Worm (Caenorhabditis elegans) whole organism, late embryonic: ENCODE data around the gene pfd-2.

ENCODE experiments used
- T23F11.4 ChIP-seq: fragments of 200-800 bp; sonication (Bioruptor generic); optimal IDR thresholded peaks from 2 replicates; lab custom pipeline; 2018; ENCODE audit warnings: mild to moderate bottlenecking, missing genetic modification characterization, missing compliant biosample characterization
- ahr-1 ChIP-seq: sonication (generic microtip); optimal IDR thresholded peaks from 2 replicates; lab custom pipeline; 2016; ENCODE audit warnings: missing genetic modification characterization, missing compliant biosample characterization
- hlh-30 ChIP-seq: sonication (generic microtip); optimal IDR thresholded peaks from 2 replicates; lab custom pipeline; 2017; ENCODE audit warnings: antibody characterized with exemption, missing genetic modification characterization, missing compliant biosample characterization; ENCODE audit not compliant: insufficient read depth
- lim-6 ChIP-seq: sonication (generic microtip); optimal IDR thresholded peaks from 2 replicates; lab custom pipeline; 2016; ENCODE audit warnings: missing genetic modification characterization, missing compliant biosample characterization
- nhr-11 ChIP-seq: fragments of 150-350 bp; optimal IDR thresholded peaks from 2 replicates; lab custom pipeline; 2014; ENCODE audit warnings: missing biosample characterization, missing genetic modification characterization
- pha-4 ChIP-seq: fragments of 150-350 bp; optimal IDR thresholded peaks from 2 replicates; lab custom pipeline; 2018; ENCODE audit warnings: missing biosample characterization, missing genetic modification reagents, missing genetic modification characterization
- pqm-1 ChIP-seq: sonication (generic microtip); optimal IDR thresholded peaks from 2 replicates; lab custom pipeline; 2016; ENCODE audit warnings: missing genetic modification characterization, missing compliant biosample characterization
- unc-55 ChIP-seq: sonication (generic microtip); optimal IDR thresholded peaks from 2 replicates; lab custom pipeline; 2017; ENCODE audit warnings: missing biosample characterization, missing genetic modification reagents, missing genetic modification characterization

ce11 chrII:4359219-4359618, 32.7 kb downstream of the pfd-2 start:
- TF ChIP-seq unc-55 (GFP tag; lab: Kevin White, UChicago) (no peak), ahr-1 (tag; lab: Kevin White, UChicago) (no peak), lim-6 (tag; lab: Kevin White, UChicago) (no peak), T23F11.4 (GFP tag; lab: Kevin White, UChicago) (no peak), pha-4 (tag; lab: Kevin White, UChicago) (no peak), nhr-11 (no peak), hlh-30 (no peak), pqm-1 (tag; lab: Kevin White, UChicago) (no peak)
